Worm (Caenorhabditis elegans): ENCODE measurements around the gene F14F7.4.

F14F7.4 gene

DNA sequence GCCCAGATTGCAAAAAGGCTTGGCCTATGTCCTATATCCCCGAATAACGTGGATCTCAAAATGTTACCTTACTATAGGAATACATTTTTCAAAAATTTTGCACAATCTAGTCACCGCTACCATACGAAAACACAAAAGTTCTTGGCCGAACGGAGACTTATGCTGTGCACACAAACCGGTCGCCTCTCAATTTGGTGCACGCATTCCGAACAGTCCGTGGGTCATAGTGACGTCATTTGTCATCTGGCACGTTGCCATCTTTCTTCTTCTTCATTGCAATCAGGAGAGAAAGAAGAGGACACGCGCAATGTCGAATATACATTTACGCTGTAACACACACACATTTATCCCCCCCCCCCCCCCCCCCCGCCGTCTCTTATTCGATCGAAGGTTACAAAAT is 36.2 kb upstream of the F14F7.4 start:
- TF ChIP-seq sea-1 (GFP tag; conservative IDR thresholded peaks at IDR 0.05) (0 out of 2 replicates have a peak, but pooled peaks have one; percentile 55), ama-1 (optimal IDR thresholded peaks at IDR 0.05) (no peak), ceh-36 (tag; optimal IDR thresholded peaks at IDR 0.05) (no peak), tbx-37 (GFP tag; conservative IDR thresholded peaks at IDR 0.05) (no peak), flt-1 (GFP tag; IDR thresholded peaks at IDR 0.05) (no peak), tra-4 (tag; optimal IDR thresholded peaks at IDR 0.05) (no peak), hmbx-1 (tag; optimal IDR thresholded peaks at IDR 0.05) (no peak), B0310.2 (tag; optimal IDR thresholded peaks at IDR 0.05) (no peak), hmg-4 (GFP tag; optimal IDR thresholded peaks at IDR 0.05) (peak; percentile 66), scrt-1 (GFP tag; IDR thresholded peaks at IDR 0.05) (no peak), pes-1 (GFP tag; IDR thresholded peaks at IDR 0.05) (no peak; the same call in 1 of the 2 replicates), ceh-13 (GFP tag; optimal IDR thresholded peaks at IDR 0.05) (no peak), hnd-1 (tag; optimal IDR thresholded peaks at IDR 0.05) (no peak), tbx-11 (GFP tag; IDR thresholded peaks at IDR 0.05) (no peak), ets-7 (tag; optimal IDR thresholded peaks at IDR 0.05) (no peak), F13C5.2 (tag; optimal IDR thresholded peaks at IDR 0.05) (no peak), aly-1 (tag; optimal IDR thresholded peaks at IDR 0.05) (no peak)

DNA sequence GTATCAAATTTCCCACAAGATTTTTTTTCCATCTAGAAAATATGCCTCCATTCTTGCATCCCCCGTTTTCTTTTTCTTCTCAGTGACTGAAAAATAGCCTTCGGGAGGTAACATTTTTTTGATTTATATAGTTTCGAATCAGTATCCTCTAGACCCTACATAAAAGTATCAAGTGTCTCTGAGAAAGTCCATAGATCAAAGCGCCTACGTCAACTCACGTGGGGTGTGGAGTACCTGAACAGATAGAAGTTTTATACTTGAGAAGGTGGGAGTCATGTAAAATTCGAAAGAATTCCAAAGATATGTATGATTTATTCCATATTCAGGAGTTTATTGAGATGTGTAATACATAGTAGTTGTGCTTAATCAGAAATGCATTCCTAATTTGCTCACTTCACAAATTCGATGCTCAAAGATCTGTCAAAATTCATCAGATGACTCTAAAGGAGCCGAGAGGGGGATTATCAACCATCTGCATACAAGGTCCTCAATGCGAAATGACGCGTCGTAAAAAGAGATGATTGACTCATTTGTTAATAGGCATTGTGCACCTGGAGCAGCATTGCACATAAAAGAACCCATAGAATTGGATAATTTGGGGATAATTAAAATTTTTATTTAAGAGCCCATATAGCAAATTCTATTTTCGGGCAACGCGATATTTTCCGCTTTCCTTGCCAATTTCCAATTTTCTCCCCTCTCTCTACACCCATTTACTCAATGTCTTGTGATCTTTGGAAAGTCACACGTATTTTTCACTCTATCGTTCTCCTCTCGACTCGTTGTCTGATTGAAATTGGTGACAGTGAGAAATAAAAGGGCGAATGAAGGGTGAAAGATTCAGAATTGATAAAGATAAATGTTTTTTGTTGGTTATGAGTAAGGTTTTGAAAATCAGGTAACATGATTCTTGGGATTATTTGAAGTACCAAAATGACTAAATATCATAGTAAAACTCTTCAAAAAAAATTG is 35.0 kb upstream of the F14F7.4 start:
- TF ChIP-seq sea-1 (GFP tag; conservative IDR thresholded peaks at IDR 0.05) (0 out of 2 replicates have a peak, but pooled peaks have one; percentile 47), flt-1 (GFP tag; IDR thresholded peaks at IDR 0.05) (no peak)

DNA sequence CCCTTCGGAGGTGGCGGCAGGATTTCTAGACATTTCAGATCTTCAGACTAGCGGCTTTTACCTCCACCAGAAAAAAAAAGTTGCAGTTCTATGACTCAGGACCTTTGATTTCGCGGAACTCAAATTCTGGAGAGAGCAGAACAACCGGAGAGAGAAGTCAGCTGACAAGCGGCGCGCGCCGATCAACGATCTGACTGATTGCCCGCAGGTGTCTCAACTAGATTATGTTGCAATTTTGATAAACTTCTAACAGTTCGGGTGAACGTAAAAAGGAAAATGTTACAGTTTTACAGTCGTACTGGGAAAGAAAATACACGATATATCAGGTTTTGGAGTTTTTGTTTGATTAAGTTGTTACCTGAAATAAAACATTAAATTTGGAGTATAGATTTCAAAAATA is 33.5 kb upstream of the F14F7.4 start:
- no peak for TF ChIP-seq tbx-37 (GFP tag; conservative IDR thresholded peaks at IDR 0.05)

DNA sequence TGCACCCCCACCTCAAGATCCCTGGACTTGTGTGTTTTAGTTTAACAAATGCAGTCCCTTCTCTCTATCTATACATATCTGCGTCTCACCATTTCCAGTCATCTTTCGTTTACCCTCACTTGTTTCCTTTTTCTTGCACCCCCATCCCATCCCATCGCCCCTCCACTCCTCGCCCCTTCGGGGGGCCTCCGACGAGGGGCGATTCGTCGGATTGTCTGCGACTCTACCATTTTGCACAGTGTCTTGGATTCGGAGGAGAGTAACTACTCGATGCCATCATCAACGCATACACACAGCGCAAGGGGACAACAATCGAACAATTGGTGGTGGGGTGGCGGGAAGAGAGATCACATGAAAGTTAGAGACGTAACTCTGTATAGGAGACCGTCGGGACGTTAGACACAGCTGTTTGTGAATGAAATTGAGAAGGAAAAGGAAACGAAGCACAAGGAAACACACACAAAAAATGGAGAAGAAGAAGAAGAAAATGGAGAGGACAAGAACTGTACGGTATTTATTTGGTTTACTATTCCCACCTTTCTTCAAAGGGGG is 33.0 kb upstream of the F14F7.4 start:
- TF ChIP-seq scrt-1 (GFP tag; IDR thresholded peaks at IDR 0.05) (no peak), F13C5.2 (tag; optimal IDR thresholded peaks at IDR 0.05) (peak; percentile 76), ets-7 (tag; optimal IDR thresholded peaks at IDR 0.05) (peak; percentile 49), hmg-4 (GFP tag; optimal IDR thresholded peaks at IDR 0.05) (peak; percentile 84), pes-1 (GFP tag; IDR thresholded peaks at IDR 0.05) (peak; percentile 59; the same call in 1 of the 2 replicates), B0310.2 (tag; optimal IDR thresholded peaks at IDR 0.05) (peak; percentile 22), ceh-13 (GFP tag; optimal IDR thresholded peaks at IDR 0.05) (peak; percentile 12), sea-1 (GFP tag; conservative IDR thresholded peaks at IDR 0.05) (no peak; the same call in 1 of the 2 replicates), ama-1 (optimal IDR thresholded peaks at IDR 0.05) (no peak), tbx-37 (GFP tag; conservative IDR thresholded peaks at IDR 0.05) (no peak), ceh-36 (tag; optimal IDR thresholded peaks at IDR 0.05) (peak; percentile 27), hnd-1 (tag; optimal IDR thresholded peaks at IDR 0.05) (no peak), flt-1 (GFP tag; IDR thresholded peaks at IDR 0.05) (no peak; the same call in 1 of the 2 replicates), hmbx-1 (tag; optimal IDR thresholded peaks at IDR 0.05) (no peak), tbx-11 (GFP tag; IDR thresholded peaks at IDR 0.05) (peak; percentile 59; the same call in 1 of the 2 replicates), aly-1 (tag; optimal IDR thresholded peaks at IDR 0.05) (peak; percentile 38), tra-4 (tag; optimal IDR thresholded peaks at IDR 0.05) (no peak)

DNA sequence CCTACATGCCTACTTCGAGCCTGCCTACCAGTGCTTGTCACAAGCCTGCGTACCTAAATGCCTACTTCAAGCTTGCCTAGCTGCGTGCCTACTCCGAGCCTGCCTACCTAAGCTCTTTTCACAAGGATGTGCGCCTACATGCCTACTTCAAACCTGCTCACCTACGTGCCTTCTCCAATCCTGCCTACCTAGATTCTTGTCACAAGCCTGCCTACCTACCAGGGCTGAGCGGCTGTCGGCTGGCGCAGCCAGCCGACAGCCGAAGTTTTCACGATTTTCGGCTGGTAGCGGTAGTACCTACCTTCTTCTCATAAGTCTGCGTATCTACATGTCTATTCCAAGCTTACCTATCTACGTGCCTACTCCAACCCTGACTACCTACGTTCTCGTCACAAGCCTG is 32.2 kb upstream of the F14F7.4 start:
- 0 out of 2 replicates have a peak, but pooled peaks have one; percentile 1 for TF ChIP-seq flt-1 (GFP tag; IDR thresholded peaks at IDR 0.05)
- no peak for TF ChIP-seq tra-4 (tag; optimal IDR thresholded peaks at IDR 0.05)
- no peak for TF ChIP-seq hmbx-1 (tag; optimal IDR thresholded peaks at IDR 0.05)
- no peak for TF ChIP-seq hnd-1 (tag; optimal IDR thresholded peaks at IDR 0.05)
- no peak for TF ChIP-seq tbx-37 (GFP tag; conservative IDR thresholded peaks at IDR 0.05)
- no peak for TF ChIP-seq ceh-13 (GFP tag; optimal IDR thresholded peaks at IDR 0.05)
- TF ChIP-seq ceh-36 (tag; optimal IDR thresholded peaks at IDR 0.05): no peak
- TF ChIP-seq pes-1 (GFP tag; IDR thresholded peaks at IDR 0.05): no peak
- TF ChIP-seq tbx-11 (GFP tag; IDR thresholded peaks at IDR 0.05): 0 out of 2 replicates have a peak, but pooled peaks have one; percentile 30
- no peak for TF ChIP-seq ets-7 (tag; optimal IDR thresholded peaks at IDR 0.05)
- no peak for TF ChIP-seq B0310.2 (tag; optimal IDR thresholded peaks at IDR 0.05)
- no peak for TF ChIP-seq ama-1 (optimal IDR thresholded peaks at IDR 0.05)
- no peak for TF ChIP-seq F13C5.2 (tag; optimal IDR thresholded peaks at IDR 0.05)
- no peak for TF ChIP-seq scrt-1 (GFP tag; IDR thresholded peaks at IDR 0.05)
- no peak for TF ChIP-seq hmg-4 (GFP tag; optimal IDR thresholded peaks at IDR 0.05)
- TF ChIP-seq sea-1 (GFP tag; conservative IDR thresholded peaks at IDR 0.05): no peak
- no peak for TF ChIP-seq aly-1 (tag; optimal IDR thresholded peaks at IDR 0.05)

DNA sequence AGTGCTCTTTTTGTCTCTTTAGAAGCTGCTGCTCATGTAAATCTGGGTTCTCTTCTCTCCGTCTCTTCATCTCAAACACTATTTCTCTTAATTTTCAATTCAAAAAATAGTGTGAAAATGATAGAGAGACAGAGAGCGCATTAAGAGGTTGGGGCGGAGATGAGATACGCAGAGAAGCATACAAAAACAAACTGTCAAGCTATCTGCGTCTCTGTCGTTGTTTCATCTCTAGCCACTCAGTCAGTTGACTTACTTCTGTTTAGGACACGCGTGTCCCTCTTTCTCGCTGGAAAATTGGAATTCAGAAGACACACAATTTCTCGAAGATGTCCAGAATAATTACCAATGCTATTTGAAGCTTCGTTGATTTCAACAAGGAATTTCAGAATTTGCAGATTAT is 31.6 kb upstream of the F14F7.4 start:
- TF ChIP-seq aly-1 (tag; optimal IDR thresholded peaks at IDR 0.05) (no peak), ama-1 (optimal IDR thresholded peaks at IDR 0.05) (peak; percentile 80)

DNA sequence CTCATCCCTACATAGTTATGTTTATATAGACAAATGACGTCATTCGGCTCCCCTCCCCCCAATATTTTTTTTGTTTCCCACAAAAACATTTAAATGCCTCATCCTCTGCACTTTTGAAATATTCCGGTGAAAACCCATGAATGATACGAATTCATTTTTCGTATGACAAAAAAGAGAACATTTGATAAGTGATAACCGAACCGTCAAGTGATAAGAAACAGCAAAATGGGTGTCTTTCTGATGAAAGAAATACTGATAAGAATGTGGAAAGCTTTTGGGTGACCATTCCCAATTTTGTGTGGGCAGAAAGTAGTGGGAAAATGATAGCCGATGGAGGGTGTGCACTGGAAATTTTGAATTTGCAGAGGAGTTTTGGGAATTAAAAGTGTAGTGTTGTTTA is 29.8 kb upstream of the F14F7.4 start:
- TF ChIP-seq scrt-1 (GFP tag; IDR thresholded peaks at IDR 0.05) (no peak), tbx-11 (GFP tag; IDR thresholded peaks at IDR 0.05) (no peak), ama-1 (optimal IDR thresholded peaks at IDR 0.05) (no peak), ceh-13 (GFP tag; optimal IDR thresholded peaks at IDR 0.05) (no peak), pes-1 (GFP tag; IDR thresholded peaks at IDR 0.05) (no peak), hnd-1 (tag; optimal IDR thresholded peaks at IDR 0.05) (no peak), ceh-36 (tag; optimal IDR thresholded peaks at IDR 0.05) (no peak), aly-1 (tag; optimal IDR thresholded peaks at IDR 0.05) (no peak), sea-1 (GFP tag; conservative IDR thresholded peaks at IDR 0.05) (no peak), B0310.2 (tag; optimal IDR thresholded peaks at IDR 0.05) (no peak)

Measured in whole organism, early embryonic.